Worm (Caenorhabditis elegans) whole organism, L2 larva: ENCODE measurements around the gene EEED8.3.

ENCODE experiments used
- alr-1 ChIP-seq: fragments of 150-350 bp; optimal IDR thresholded peaks from 2 replicates; lab custom pipeline; 2014; ENCODE audit warnings: missing biosample characterization, missing genetic modification characterization
- ama-1 ChIP-seq: fragments of 150-350 bp; optimal IDR thresholded peaks from 2 replicates; lab custom pipeline; 2018; ENCODE audit warnings: inconsistent platforms
- blmp-1 ChIP-seq: sonication (generic microtip); optimal IDR thresholded peaks from 2 replicates; lab custom pipeline; 2017; ENCODE audit warnings: missing genetic modification characterization, mild to moderate bottlenecking, missing compliant biosample characterization, antibody characterized with exemption, moderate library complexity; ENCODE audit not compliant: insufficient read depth
- fos-1 ChIP-seq: fragments of 150-350 bp; optimal IDR thresholded peaks from 2 replicates; lab custom pipeline; 2014; ENCODE audit warnings: missing biosample characterization, missing genetic modification characterization
- lin-13 ChIP-seq: fragments of 150-350 bp; optimal IDR thresholded peaks from 2 replicates; lab custom pipeline; 2014; ENCODE audit warnings: missing biosample characterization, missing genetic modification reagents, missing genetic modification characterization
- lin-39 ChIP-seq: fragments of 150-350 bp; optimal IDR thresholded peaks from 2 replicates; lab custom pipeline; 2014; ENCODE audit warnings: missing biosample characterization, missing genetic modification reagents, missing genetic modification characterization
- mdl-1 ChIP-seq, 2 experiments: fragments of 150-350 bp in 1 of 2; sonication (generic microtip) in 1 of 2; optimal IDR thresholded peaks; 2 replicates each; lab custom pipeline; 2017; ENCODE audit warnings: missing biosample characterization in 2 of 2, missing genetic modification characterization in 2 of 2
- nhr-10 ChIP-seq: sonication (generic microtip); optimal IDR thresholded peaks from 2 replicates; lab custom pipeline; 2017; ENCODE audit warnings: missing biosample characterization, missing genetic modification characterization
- nhr-237 ChIP-seq: fragments of 150-350 bp; optimal IDR thresholded peaks from 2 replicates; lab custom pipeline; 2014; ENCODE audit warnings: missing biosample characterization, missing genetic modification characterization
- nhr-6 ChIP-seq: fragments of 150-350 bp; optimal IDR thresholded peaks from 2 replicates; lab custom pipeline; 2014; ENCODE audit warnings: missing biosample characterization, missing genetic modification characterization
- snpc-4 ChIP-seq: fragments of 150-350 bp; optimal IDR thresholded peaks from 2 replicates; lab custom pipeline; 2014; ENCODE audit warnings: missing biosample characterization, missing genetic modification characterization
- unc-39 ChIP-seq: fragments of 150-350 bp; optimal IDR thresholded peaks from 2 replicates; lab custom pipeline; 2014; ENCODE audit warnings: missing biosample characterization, missing genetic modification characterization
- zag-1 ChIP-seq: fragments of 150-350 bp; optimal IDR thresholded peaks from 2 replicates; lab custom pipeline; 2014; ENCODE audit warnings: missing biosample characterization, missing genetic modification characterization

ce11 chrII:5416204-5416764, 2.2 kb downstream of the EEED8.3 start, which contains the start of gene EEED8.2:
- TF ChIP-seq nhr-10 (tag; lab: Kevin White, UChicago) (no peak), snpc-4 (no peak), lin-39 (no peak), nhr-237 (tag; lab: Kevin White, UChicago) (no peak), ama-1 (no peak), blmp-1 (tag; lab: Kevin White, UChicago) (no peak), zag-1 (tag; lab: Kevin White, UChicago) (no peak), unc-39 (tag; lab: Kevin White, UChicago) (no peak), mdl-1 (tag; optimal IDR thresholded peaks at IDR 0.05; lab: Kevin White, UChicago) (no peak), lin-13 (GFP tag; lab: Kevin White, UChicago) (no peak), alr-1 (tag; lab: Kevin White, UChicago) (no peak), fos-1 (tag; lab: Kevin White, UChicago) (no peak), nhr-6 (tag; lab: Kevin White, UChicago) (no peak)
